Fruit fly (Drosophila melanogaster): ENCODE measurements around the gene vrs.

Gene vrs

dm6 chr3R:12406235-12407196, 40.9 kb upstream of the vrs start, which contains the start of gene CG5167 (continued):
- TF ChIP-seq fu2 (GFP tag; optimal IDR thresholded peaks at IDR 0.05): no peak
- TF ChIP-seq Drgx (GFP tag; IDR thresholded peaks at IDR 0.05): peak; percentile 54; the same call in 1 of the 2 replicates
- TF ChIP-seq CG2202 (tag; optimal IDR thresholded peaks at IDR 0.05): peak; percentile 7
- no peak for TF ChIP-seq br (optimal IDR thresholded peaks at IDR 0.05)
- peak; percentile 44 for TF ChIP-seq Ets65A (GFP tag)
- TF ChIP-seq Dfd (GFP tag; optimal IDR thresholded peaks at IDR 0.05): no peak
- peak; percentile 8; the same call in 1 of the 2 replicates for TF ChIP-seq CG4730 (GFP tag; IDR thresholded peaks at IDR 0.05)
- TF ChIP-seq gfzf (GFP tag; optimal IDR thresholded peaks at IDR 0.05): no peak
- no peak for TF ChIP-seq CG3726 (GFP tag; IDR thresholded peaks at IDR 0.05)
- no peak for TF ChIP-seq gro (GFP tag; optimal IDR thresholded peaks at IDR 0.05)
- no peak for TF ChIP-seq CG13123 (GFP tag; optimal IDR thresholded peaks at IDR 0.05)
- no peak for TF ChIP-seq CG7987 (GFP tag; optimal IDR thresholded peaks at IDR 0.05)
- TF ChIP-seq CG1792 (GFP tag; optimal IDR thresholded peaks at IDR 0.05): no peak
- TF ChIP-seq Hr39 (optimal IDR thresholded peaks at IDR 0.05): no peak
- TF ChIP-seq lab (GFP tag; optimal IDR thresholded peaks at IDR 0.05): peak; percentile 54
- TF ChIP-seq CG17802 (tag; optimal IDR thresholded peaks at IDR 0.05): no peak
- peak; percentile 63 for TF ChIP-seq CG13424 (tag; optimal IDR thresholded peaks at IDR 0.05)
- TF ChIP-seq dati (GFP tag; IDR thresholded peaks at IDR 0.05): no peak
- TF ChIP-seq grn (GFP tag; optimal IDR thresholded peaks at IDR 0.05): peak; percentile 93
- TF ChIP-seq tup (GFP tag; optimal IDR thresholded peaks at IDR 0.05): no peak
- TF ChIP-seq sim (GFP tag; IDR thresholded peaks at IDR 0.05): no peak
- TF ChIP-seq Usf (GFP tag; optimal IDR thresholded peaks at IDR 0.05): no peak
- peak; percentile 38 for TF ChIP-seq Meics (GFP tag; optimal IDR thresholded peaks at IDR 0.05)
- TF ChIP-seq dmrt11E (tag; optimal IDR thresholded peaks at IDR 0.05): peak; percentile 42
- no peak for TF ChIP-seq pita (GFP tag; optimal IDR thresholded peaks at IDR 0.05)
- TF ChIP-seq wor (GFP tag; IDR thresholded peaks at IDR 0.05): no peak
- no peak for TF ChIP-seq salm (tag; optimal IDR thresholded peaks at IDR 0.05)
- peak; percentile 61 for TF ChIP-seq CG10979 (tag; optimal IDR thresholded peaks at IDR 0.05)
- TF ChIP-seq pan (optimal IDR thresholded peaks at IDR 0.05): no peak
- no peak for TF ChIP-seq pan (GFP tag; optimal IDR thresholded peaks at IDR 0.05 in 1 of 2, IDR thresholded peaks at IDR 0.05 in 1 of 2)
- peak; percentile 49 for TF ChIP-seq Xrp1 (GFP tag; IDR thresholded peaks at IDR 0.05)
- no peak for TF ChIP-seq pfk (GFP tag; optimal IDR thresholded peaks at IDR 0.05)
- no peak for TF ChIP-seq her (GFP tag; optimal IDR thresholded peaks at IDR 0.05)
- no peak for TF ChIP-seq ab (GFP tag; optimal IDR thresholded peaks at IDR 0.05)
- peak; percentile 99 for TF ChIP-seq CG4820 (GFP tag; optimal IDR thresholded peaks at IDR 0.05)
- TF ChIP-seq CG6654 (GFP tag; optimal IDR thresholded peaks at IDR 0.05): no peak
- TF ChIP-seq CG2199 (GFP tag; IDR thresholded peaks at IDR 0.05): no peak
- TF ChIP-seq abd-A (tag; optimal IDR thresholded peaks at IDR 0.05): no peak
- TF ChIP-seq fd102C (GFP tag; optimal IDR thresholded peaks at IDR 0.05): no peak
- TF ChIP-seq ara (GFP tag; IDR thresholded peaks at IDR 0.05): no peak
- TF ChIP-seq wdn (GFP tag; IDR thresholded peaks at IDR 0.05): no peak
- no peak for TF ChIP-seq crc (GFP tag; optimal IDR thresholded peaks at IDR 0.05)
- TF ChIP-seq CG11723 (GFP tag; optimal IDR thresholded peaks at IDR 0.05): no peak
- TF ChIP-seq CG15011 (GFP tag; optimal IDR thresholded peaks at IDR 0.05): no peak
- peak; percentile 8 for TF ChIP-seq Nf-YC (tag; optimal IDR thresholded peaks at IDR 0.05)
- no peak for TF ChIP-seq tna (GFP tag; IDR thresholded peaks at IDR 0.05; ENCODE audit: partially characterized antibody)
- no peak for TF ChIP-seq Bteb2 (GFP tag; optimal IDR thresholded peaks at IDR 0.05)
- TF ChIP-seq Dip3 (GFP tag; optimal IDR thresholded peaks at IDR 0.05): peak; percentile 7
- TF ChIP-seq HLH3B (GFP tag; IDR thresholded peaks at IDR 0.05): no peak
- no peak for TF ChIP-seq Blimp-1 (GFP tag; optimal IDR thresholded peaks at IDR 0.05)
